Worm (Caenorhabditis elegans): ENCODE measurements around the gene cyp-31A5.
A peak's percentile ranks its signal among the peaks of the same experiment; 100 is the strongest.

The cyp-31A5 gene

ce11 chrIV:13364869-13365268, 36.2 kb upstream of the cyp-31A5 start, which contains the start of gene srsx-25:
Gene srsx-25 (plus strand): TSS chrIV:13365169.
- TF ChIP-seq lin-32 (GFP tag; optimal IDR thresholded peaks at IDR 0.05) (no peak), flh-1 (GFP tag; optimal IDR thresholded peaks at IDR 0.05) (no peak), unc-39 (tag; optimal IDR thresholded peaks at IDR 0.05) (no peak), nhr-2 (tag; optimal IDR thresholded peaks at IDR 0.05) (no peak), ztf-11 (tag; optimal IDR thresholded peaks at IDR 0.05) (no peak), sem-2 (GFP tag; optimal IDR thresholded peaks at IDR 0.05) (no peak), ces-1 (GFP tag; optimal IDR thresholded peaks at IDR 0.05) (no peak), mab-5 (tag; optimal IDR thresholded peaks at IDR 0.05) (no peak), mep-1 (tag; optimal IDR thresholded peaks at IDR 0.05) (no peak), sptf-1 (tag; optimal IDR thresholded peaks at IDR 0.05) (no peak), hlh-1 (tag; optimal IDR thresholded peaks at IDR 0.05) (no peak), elt-1 (tag; optimal IDR thresholded peaks at IDR 0.05; ENCODE audit: borderline replicate concordance, insufficient read depth) (no peak), nhr-237 (tag; optimal IDR thresholded peaks at IDR 0.05) (no peak), lin-13 (tag; optimal IDR thresholded peaks at IDR 0.05) (no peak), ceh-39 (tag; optimal IDR thresholded peaks at IDR 0.05) (no peak)

DNA sequence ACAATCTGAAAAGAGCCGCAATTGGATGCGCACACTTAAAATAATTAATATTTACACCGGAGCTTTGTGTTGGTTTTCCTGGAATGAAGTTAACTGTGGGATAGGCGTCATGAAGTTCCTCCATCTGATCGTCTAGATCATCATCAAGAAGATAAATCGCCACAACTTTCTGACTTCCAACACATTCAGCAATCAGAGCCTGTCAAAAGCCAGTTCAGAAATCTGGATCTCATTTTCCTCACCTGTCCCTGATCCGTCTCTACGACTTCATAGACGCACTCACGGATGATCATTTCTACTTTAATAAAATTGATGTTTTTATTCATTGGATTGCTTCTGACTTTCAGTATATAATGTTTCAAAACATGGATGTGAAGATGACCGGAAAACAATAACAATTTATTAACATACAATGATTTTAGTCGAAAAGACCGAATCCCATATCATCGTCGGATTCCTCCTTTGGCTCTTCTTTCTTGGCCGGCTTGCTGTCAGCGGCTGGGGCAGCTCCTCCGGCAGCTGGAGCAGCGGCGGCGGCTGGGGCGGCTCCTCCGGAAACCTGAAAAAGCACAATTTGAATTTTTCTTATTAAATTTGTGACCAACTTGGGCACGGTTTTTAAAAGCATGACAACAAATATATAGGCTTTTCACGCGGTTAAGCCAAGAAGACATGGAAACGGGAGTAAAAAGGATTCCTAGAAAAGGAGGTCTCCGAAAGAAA, 31.8 kb upstream of the cyp-31A5 start, which contains the start of gene agt-1:
Gene agt-1, minus strand, starts transcription at position 293 of the 723 bp plus-strand sequence.
- TF ChIP-seq lin-32 (GFP tag; optimal IDR thresholded peaks at IDR 0.05): no peak
- no peak for TF ChIP-seq nhr-2 (tag; optimal IDR thresholded peaks at IDR 0.05)
- TF ChIP-seq pha-4 (tag; optimal IDR thresholded peaks at IDR 0.05): no peak
- no peak for TF ChIP-seq unc-39 (tag; optimal IDR thresholded peaks at IDR 0.05)
- no peak for TF ChIP-seq sem-2 (GFP tag; optimal IDR thresholded peaks at IDR 0.05)
- no peak for TF ChIP-seq ham-2 (GFP tag; optimal IDR thresholded peaks at IDR 0.05)
- no peak for TF ChIP-seq elt-1 (tag; optimal IDR thresholded peaks at IDR 0.05; ENCODE audit: borderline replicate concordance, insufficient read depth)
- TF ChIP-seq lin-13 (tag; optimal IDR thresholded peaks at IDR 0.05): no peak
- TF ChIP-seq M03D4.4 (tag; optimal IDR thresholded peaks at IDR 0.05): no peak
- no peak for TF ChIP-seq ces-1 (GFP tag; optimal IDR thresholded peaks at IDR 0.05)
- no peak for TF ChIP-seq lsy-2 (tag; optimal IDR thresholded peaks at IDR 0.05)
- no peak for TF ChIP-seq elt-3 (tag; optimal IDR thresholded peaks at IDR 0.05)

DNA sequence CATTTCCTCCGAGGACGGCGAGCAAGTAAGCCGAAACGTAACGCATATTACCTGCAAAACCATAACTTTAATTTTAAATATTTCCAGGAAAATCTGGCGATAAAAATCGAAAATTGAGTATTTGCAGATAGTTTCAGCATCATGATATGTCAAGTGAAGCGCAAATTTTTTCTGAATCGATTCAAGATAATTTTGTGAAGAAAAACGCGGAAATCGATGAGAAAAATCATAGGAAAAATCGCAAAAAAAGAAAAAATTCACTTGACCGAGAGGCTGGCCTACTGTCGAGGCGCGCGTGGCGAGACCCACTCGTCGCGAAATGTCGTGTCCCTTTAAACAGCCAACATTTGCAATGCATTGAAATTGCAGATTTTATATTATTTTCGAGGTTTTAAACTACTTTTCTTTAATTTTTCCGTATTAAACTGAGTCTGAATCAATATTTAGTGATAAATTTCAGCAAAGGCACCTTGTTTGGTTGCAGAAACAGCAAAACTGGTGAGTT, 30.8 kb upstream of the cyp-31A5 start, which contains the start of the genes rla-2, popl-7 and Y62E10A.24:
Gene rla-2, minus strand, starts transcription at position 51 of the 505 bp plus-strand sequence.
Gene popl-7, plus strand, starts transcription at position 455 of the 505 bp plus-strand sequence.
Gene Y62E10A.24, plus strand, starts transcription at position 476 of the 505 bp plus-strand sequence.
- TF ChIP-seq unc-62 (GFP tag; optimal IDR thresholded peaks at IDR 0.05) (no peak), ceh-43 (GFP tag; optimal IDR thresholded peaks at IDR 0.05) (no peak), sptf-1 (tag; optimal IDR thresholded peaks at IDR 0.05) (no peak), mls-2 (tag; optimal IDR thresholded peaks at IDR 0.05) (no peak), ham-2 (GFP tag; optimal IDR thresholded peaks at IDR 0.05) (no peak), lsy-2 (tag; optimal IDR thresholded peaks at IDR 0.05) (peak; percentile 87)

- no peak for TF ChIP-seq unc-120 (tag; optimal IDR thresholded peaks at IDR 0.05; ENCODE audit: poor library complexity, severe bottlenecking)
- no peak for TF ChIP-seq unc-39 (tag; optimal IDR thresholded peaks at IDR 0.05)
- no peak for TF ChIP-seq sem-2 (GFP tag; optimal IDR thresholded peaks at IDR 0.05)
- TF ChIP-seq ham-2 (GFP tag; optimal IDR thresholded peaks at IDR 0.05): no peak
- TF ChIP-seq tbx-8 (GFP tag; optimal IDR thresholded peaks at IDR 0.05): no peak
- no peak for TF ChIP-seq nhr-2 (tag; optimal IDR thresholded peaks at IDR 0.05)
- no peak for TF ChIP-seq ceh-39 (tag; optimal IDR thresholded peaks at IDR 0.05)
These were observed 29.4 kb upstream of the cyp-31A5 start, which contains the start of gene Y62E10A.6 for ce11 chrIV:13371699-13372098. Gene Y62E10A.6 (plus strand): TSS chrIV:13371999.

DNA sequence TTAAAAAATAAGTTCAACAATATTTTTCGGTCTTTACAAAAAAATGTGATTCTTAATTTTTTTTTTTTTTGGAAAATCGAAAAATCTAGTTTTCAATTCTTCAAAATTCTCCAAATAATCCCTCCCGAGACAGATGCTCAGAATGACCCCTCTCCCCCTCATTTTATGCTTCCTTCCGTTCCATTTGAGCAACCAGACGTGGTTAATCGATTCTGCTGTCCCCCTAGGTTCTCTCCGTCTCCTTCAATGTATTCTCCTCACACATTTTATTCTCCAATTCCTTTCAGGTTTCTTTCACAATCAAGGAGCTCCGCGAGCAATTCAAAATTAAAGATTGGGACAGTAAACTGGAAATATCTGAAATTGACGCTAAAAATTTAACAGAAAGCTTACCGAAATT, 26.2 kb upstream of the cyp-31A5 start:
- TF ChIP-seq lsy-2 (tag; optimal IDR thresholded peaks at IDR 0.05) (no peak), tbx-8 (GFP tag; optimal IDR thresholded peaks at IDR 0.05) (no peak), unc-39 (tag; optimal IDR thresholded peaks at IDR 0.05) (no peak), lin-32 (GFP tag; optimal IDR thresholded peaks at IDR 0.05) (no peak), mep-1 (tag; optimal IDR thresholded peaks at IDR 0.05) (no peak), mab-5 (tag; optimal IDR thresholded peaks at IDR 0.05) (no peak), sem-2 (GFP tag; optimal IDR thresholded peaks at IDR 0.05) (no peak), nhr-28 (tag; optimal IDR thresholded peaks at IDR 0.05) (no peak), ham-2 (GFP tag; optimal IDR thresholded peaks at IDR 0.05) (no peak), sptf-1 (tag; optimal IDR thresholded peaks at IDR 0.05) (no peak), pha-4 (tag; optimal IDR thresholded peaks at IDR 0.05) (no peak), ceh-83 (GFP tag; optimal IDR thresholded peaks at IDR 0.05) (no peak), snpc-4 (tag; optimal IDR thresholded peaks at IDR 0.05) (no peak)
